ENCODE assay signal across 8 worm cellular contexts in the genomic region with DNA sequence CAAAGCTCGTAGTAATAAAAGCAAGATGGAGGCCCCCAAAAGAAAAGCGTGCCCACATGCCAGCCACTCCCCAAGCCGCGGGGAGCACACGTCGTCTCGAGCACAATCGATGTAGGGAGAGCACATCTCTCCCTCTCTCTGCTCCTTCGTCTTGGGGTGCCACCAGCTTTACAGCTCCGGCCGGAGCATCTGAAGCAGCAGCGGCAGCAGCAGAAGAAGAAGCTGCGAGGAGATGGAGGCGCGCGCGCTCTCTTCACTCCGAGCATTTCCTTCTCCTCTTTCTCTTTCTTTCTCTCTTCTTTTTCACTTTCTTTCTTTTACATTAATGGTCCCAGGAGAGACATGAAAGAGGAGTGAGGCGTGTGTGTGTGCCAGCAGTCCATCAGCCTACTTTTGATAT.
TF ChIP-seq lines count a peak whose summit lies in the region.

No protein-coding gene starts in this region.

TF ChIP-seq in whole organism, L1 larva, 84 proteins besides CTCF, POLR2A, EP300 and RAD21 (continues in another document):
- TF ChIP-seq nhr-76 (tag; optimal IDR thresholded peaks at IDR 0.05; lab: Kevin White, UChicago) (no peak), nhr-12 (tag; optimal IDR thresholded peaks at IDR 0.05; lab: Kevin White, UChicago) (no peak), alr-1 (tag; optimal IDR thresholded peaks at IDR 0.05; lab: Kevin White, UChicago; ENCODE audit: borderline replicate concordance) (no peak), lin-39 (tag; optimal IDR thresholded peaks at IDR 0.05; lab: Kevin White, UChicago) (no peak), ceh-90 (tag; optimal IDR thresholded peaks at IDR 0.05; lab: Kevin White, UChicago) (no peak), lsy-2 (tag; optimal IDR thresholded peaks at IDR 0.05; lab: Kevin White, UChicago) (peak in 1 of 2 experiments; percentile 49), aha-1 (tag; optimal IDR thresholded peaks at IDR 0.05; lab: Kevin White, UChicago) (no peak), fkh-8 (tag; optimal IDR thresholded peaks at IDR 0.05; lab: Kevin White, UChicago) (peak; percentile 66), unc-62 (GFP tag; optimal IDR thresholded peaks at IDR 0.05; lab: Kevin White, UChicago) (no peak), irx-1 (tag; optimal IDR thresholded peaks at IDR 0.05; lab: Kevin White, UChicago) (peak; percentile 23), egl-27 (tag; optimal IDR thresholded peaks at IDR 0.05; lab: Kevin White, UChicago) (no peak)

TF ChIP-seq in whole organism, L2 larva, 48 proteins besides CTCF, POLR2A, EP300 and RAD21 (continues in another document):
- TF ChIP-seq nhr-77 (tag; optimal IDR thresholded peaks at IDR 0.05; lab: Kevin White, UChicago): no peak
- peak; percentile 83 for TF ChIP-seq unc-55 (GFP tag; optimal IDR thresholded peaks at IDR 0.05; lab: Kevin White, UChicago)
- peak; percentile 59 for TF ChIP-seq mab-5 (tag; optimal IDR thresholded peaks at IDR 0.05; lab: Kevin White, UChicago)
- peak; percentile 76 for TF ChIP-seq zag-1 (tag; optimal IDR thresholded peaks at IDR 0.05; lab: Kevin White, UChicago)
- peak; percentile 15 for TF ChIP-seq lin-13 (GFP tag; optimal IDR thresholded peaks at IDR 0.05; lab: Kevin White, UChicago)
- TF ChIP-seq Y55F3AM.14 (GFP tag; optimal IDR thresholded peaks at IDR 0.05; lab: Kevin White, UChicago): peak; percentile 23
- peak; percentile 38 for TF ChIP-seq crh-2 (tag; optimal IDR thresholded peaks at IDR 0.05; lab: Kevin White, UChicago)
- no peak for TF ChIP-seq gmeb-1 (tag; optimal IDR thresholded peaks at IDR 0.05; lab: Kevin White, UChicago)
- TF ChIP-seq nhr-129 (tag; optimal IDR thresholded peaks at IDR 0.05; lab: Kevin White, UChicago): peak; percentile 61
- no peak for TF ChIP-seq nhr-6 (tag; optimal IDR thresholded peaks at IDR 0.05; lab: Kevin White, UChicago)
- TF ChIP-seq R02D3.7 (tag; optimal IDR thresholded peaks at IDR 0.05; lab: Kevin White, UChicago): no peak

TF ChIP-seq in whole organism, L3 larva, 47 proteins besides CTCF, POLR2A, EP300 and RAD21 (continues in another document):
- TF ChIP-seq mml-1 (tag; optimal IDR thresholded peaks at IDR 0.05; lab: Kevin White, UChicago) (no peak), aly-2 (tag; optimal IDR thresholded peaks at IDR 0.05; lab: Kevin White, UChicago) (no peak), fkh-10 (GFP tag; optimal IDR thresholded peaks at IDR 0.05; lab: Kevin White, UChicago) (peak; percentile 23), elt-2 (tag; optimal IDR thresholded peaks at IDR 0.05; lab: Kevin White, UChicago) (no peak), zag-1 (tag; optimal IDR thresholded peaks at IDR 0.05; lab: Kevin White, UChicago) (no peak), hmg-11 (tag; optimal IDR thresholded peaks at IDR 0.05; lab: Kevin White, UChicago) (peak; percentile 77), fos-1 (tag; optimal IDR thresholded peaks at IDR 0.05; lab: Kevin White, UChicago) (no peak), lin-15B (tag; optimal IDR thresholded peaks at IDR 0.05; lab: Kevin White, UChicago) (peak; percentile 6), egl-5 (tag; optimal IDR thresholded peaks at IDR 0.05; lab: Kevin White, UChicago) (peak; percentile 65), nfya-1 (tag; optimal IDR thresholded peaks at IDR 0.05; lab: Kevin White, UChicago; ENCODE audit: insufficient read depth) (peak; percentile 81), nhr-67 (tag; optimal IDR thresholded peaks at IDR 0.05; lab: Kevin White, UChicago) (no peak)

TF ChIP-seq in whole organism, L4 larva, 104 proteins besides CTCF, POLR2A, EP300 and RAD21 (continues in another document):
- TF ChIP-seq zip-11 (GFP tag; IDR thresholded peaks at IDR 0.05; lab: Robert Waterston, UW) (no peak), lin-39 (tag; optimal IDR thresholded peaks at IDR 0.05; lab: Kevin White, UChicago) (peak; percentile 23), mdl-1 (tag; optimal IDR thresholded peaks at IDR 0.05; lab: Kevin White, UChicago) (peak in 1 of 2 experiments; percentile 70), daf-16 (GFP tag; optimal IDR thresholded peaks at IDR 0.05; lab: Kevin White, UChicago) (no peak), daf-16 (tag; optimal IDR thresholded peaks at IDR 0.05; lab: Kevin White, UChicago) (no peak), mxl-3 (GFP tag; optimal IDR thresholded peaks at IDR 0.05; lab: Kevin White, UChicago) (peak; percentile 66), madf-9 (GFP tag; conservative IDR thresholded peaks at IDR 0.05; lab: Robert Waterston, UW) (no peak), ZK546.5 (tag; optimal IDR thresholded peaks at IDR 0.05; lab: Kevin White, UChicago) (no peak), unc-62 (GFP tag; optimal IDR thresholded peaks at IDR 0.05 in 1 of 2; lab: Kevin White, UChicago) (peak in 1 of 2 experiments; percentile 99), unc-62 (tag; optimal IDR thresholded peaks at IDR 0.05; lab: Kevin White, UChicago) (no peak), dmd-6 (GFP tag; IDR thresholded peaks at IDR 0.05; lab: Robert Waterston, UW) (peak; percentile 36)

TF ChIP-seq in whole organism, early embryonic, 17 proteins besides CTCF, POLR2A, EP300 and RAD21:
- no peak for TF ChIP-seq tbx-37 (GFP tag; conservative IDR thresholded peaks at IDR 0.05; lab: Robert Waterston, UW)
- no peak for TF ChIP-seq pes-1 (GFP tag; IDR thresholded peaks at IDR 0.05; lab: Robert Waterston, UW)
- peak; percentile 45 for TF ChIP-seq F13C5.2 (tag; optimal IDR thresholded peaks at IDR 0.05; lab: Kevin White, UChicago)
- TF ChIP-seq tra-4 (tag; optimal IDR thresholded peaks at IDR 0.05; lab: Kevin White, UChicago): no peak
- TF ChIP-seq ceh-36 (tag; optimal IDR thresholded peaks at IDR 0.05; lab: Kevin White, UChicago): no peak
- peak; percentile 40 for TF ChIP-seq hmg-4 (GFP tag; optimal IDR thresholded peaks at IDR 0.05; lab: Kevin White, UChicago)
- TF ChIP-seq ets-7 (tag; optimal IDR thresholded peaks at IDR 0.05; lab: Kevin White, UChicago): no peak
- TF ChIP-seq sea-1 (GFP tag; conservative IDR thresholded peaks at IDR 0.05; lab: Robert Waterston, UW): no peak
TF ChIP-seq in whole organism, early embryonic: peak in this region for 2.

TF ChIP-seq in whole organism, late embryonic, 69 proteins besides CTCF, POLR2A, EP300 and RAD21 (continues in another document):
- TF ChIP-seq C08G9.2 (tag; optimal IDR thresholded peaks at IDR 0.05; lab: Kevin White, UChicago) (peak; percentile 38), K09A11.1 (tag; optimal IDR thresholded peaks at IDR 0.05; lab: Kevin White, UChicago; ENCODE audit: insufficient read depth) (no peak), unc-3 (GFP tag; conservative IDR thresholded peaks at IDR 0.05; lab: Robert Waterston, UW) (0 out of 2 replicates have a peak, but pooled peaks have one; percentile 5), unc-3 (tag; optimal IDR thresholded peaks at IDR 0.05; lab: Kevin White, UChicago) (peak; percentile 61), sox-4 (tag; optimal IDR thresholded peaks at IDR 0.05; lab: Kevin White, UChicago) (peak; percentile 4), ceh-18 (tag; optimal IDR thresholded peaks at IDR 0.05; lab: Kevin White, UChicago) (peak; percentile 80), fkh-6 (tag; optimal IDR thresholded peaks at IDR 0.05; lab: Kevin White, UChicago) (peak; percentile 10), pros-1 (tag; optimal IDR thresholded peaks at IDR 0.05; lab: Kevin White, UChicago) (peak; percentile 61), pax-1 (tag; optimal IDR thresholded peaks at IDR 0.05; lab: Kevin White, UChicago) (no peak), fax-1 (tag; optimal IDR thresholded peaks at IDR 0.05; lab: Kevin White, UChicago) (no peak), madf-2 (tag; optimal IDR thresholded peaks at IDR 0.05; lab: Kevin White, UChicago) (no peak), K02D7.2 (tag; optimal IDR thresholded peaks at IDR 0.05; lab: Kevin White, UChicago) (no peak), ceh-34 (tag; optimal IDR thresholded peaks at IDR 0.05; lab: Kevin White, UChicago) (peak; percentile 71)

TF ChIP-seq in whole organism, mixed stage, embryonic, 35 proteins besides CTCF, POLR2A, EP300 and RAD21:
- TF ChIP-seq mls-2 (tag; optimal IDR thresholded peaks at IDR 0.05; lab: Kevin White, UChicago) (peak; percentile 23), drap-1 (GFP tag; optimal IDR thresholded peaks at IDR 0.05; lab: Kevin White, UChicago) (peak; percentile 31), lsy-2 (tag; optimal IDR thresholded peaks at IDR 0.05; lab: Kevin White, UChicago) (peak; percentile 0), unc-62 (GFP tag; optimal IDR thresholded peaks at IDR 0.05; lab: Kevin White, UChicago) (peak; percentile 34), ces-1 (GFP tag; optimal IDR thresholded peaks at IDR 0.05; lab: Kevin White, UChicago) (peak; percentile 62), unc-120 (tag; optimal IDR thresholded peaks at IDR 0.05; lab: Kevin White, UChicago; ENCODE audit: poor library complexity, severe bottlenecking) (peak; percentile 70), lin-32 (GFP tag; optimal IDR thresholded peaks at IDR 0.05; lab: Kevin White, UChicago) (no peak), hlh-1 (tag; optimal IDR thresholded peaks at IDR 0.05; lab: Kevin White, UChicago) (peak; percentile 36), ceh-43 (GFP tag; optimal IDR thresholded peaks at IDR 0.05; lab: Kevin White, UChicago) (no peak), sptf-1 (tag; optimal IDR thresholded peaks at IDR 0.05; lab: Kevin White, UChicago) (peak; percentile 54)

TF ChIP-seq in whole organism, young adult, 124 proteins besides CTCF, POLR2A, EP300 and RAD21 (continues in another document):
- no peak for TF ChIP-seq F49E8.2 (tag; optimal IDR thresholded peaks at IDR 0.05; lab: Kevin White, UChicago; ENCODE audit: insufficient read depth)
- TF ChIP-seq mcd-1 (GFP tag; IDR thresholded peaks at IDR 0.05; lab: Robert Waterston, UW): peak; percentile 52
- no peak for TF ChIP-seq tlf-1 (GFP tag; optimal IDR thresholded peaks at IDR 0.05; lab: Kevin White, UChicago)
- no peak for TF ChIP-seq aptf-2 (GFP tag; conservative IDR thresholded peaks at IDR 0.05; lab: Robert Waterston, UW)
- TF ChIP-seq B0035.1 (tag; optimal IDR thresholded peaks at IDR 0.05; lab: Kevin White, UChicago): no peak
- no peak for TF ChIP-seq attf-3 (GFP tag; conservative IDR thresholded peaks at IDR 0.05; lab: Robert Waterston, UW)
- TF ChIP-seq lin-40 (tag; optimal IDR thresholded peaks at IDR 0.05; lab: Kevin White, UChicago): peak; percentile 50
- peak; percentile 98 for TF ChIP-seq zfh-2 (GFP tag; conservative IDR thresholded peaks at IDR 0.05; lab: Robert Waterston, UW)
- no peak for TF ChIP-seq F23B12.7 (tag; optimal IDR thresholded peaks at IDR 0.05; lab: Kevin White, UChicago; ENCODE audit: insufficient read depth)
- TF ChIP-seq C06A6.2 (GFP tag; conservative IDR thresholded peaks at IDR 0.05; lab: Robert Waterston, UW): 0 out of 2 replicates have a peak, but pooled peaks have one; percentile 15
- peak; percentile 72 for TF ChIP-seq K12H6.12 (tag; optimal IDR thresholded peaks at IDR 0.05; lab: Kevin White, UChicago)
- TF ChIP-seq B0336.3 (GFP tag; IDR thresholded peaks at IDR 0.05; lab: Robert Waterston, UW): no peak
- no peak for TF ChIP-seq nhr-80 (tag; optimal IDR thresholded peaks at IDR 0.05; lab: Kevin White, UChicago)
- TF ChIP-seq pbrm-1 (GFP tag; IDR thresholded peaks at IDR 0.05; lab: Robert Waterston, UW): peak; percentile 29; the same call in 1 of the 2 replicates
- no peak for TF ChIP-seq hlh-12 (tag; optimal IDR thresholded peaks at IDR 0.05; lab: Kevin White, UChicago)
- peak; percentile 63 for TF ChIP-seq chd-7 (tag; optimal IDR thresholded peaks at IDR 0.05; lab: Kevin White, UChicago)
- TF ChIP-seq hmg-1.2 (GFP tag; IDR thresholded peaks at IDR 0.05; lab: Robert Waterston, UW): peak; percentile 34; the same call in 1 of the 2 replicates
- TF ChIP-seq ceh-40 (GFP tag; IDR thresholded peaks at IDR 0.05; lab: Robert Waterston, UW): no peak
